Worm (Caenorhabditis elegans) whole organism, young adult: Measurements from ENCODE around the gene dars-2.

ENCODE experiments used
- B0019.2 ChIP-seq: fragments of 200-800 bp; sonication (Bioruptor generic); conservative IDR thresholded peaks from 2 replicates; pipeline ENCODE4 v1.3.6; 2022; ENCODE audit warnings: missing genetic modification reagents, missing genetic modification characterization, missing compliant biosample characterization
- B0035.1 ChIP-seq: sonication (generic microtip); optimal IDR thresholded peaks from 2 replicates; lab custom pipeline; 2016; ENCODE audit warnings: missing genetic modification characterization, mild to moderate bottlenecking, missing compliant biosample characterization, missing genotype, missing genetic modification reagents
- B0261.1 ChIP-seq: sonication (generic microtip); optimal IDR thresholded peaks from 2 replicates; lab custom pipeline; 2016; ENCODE audit warnings: mild to moderate bottlenecking, missing genetic modification characterization, moderate library complexity, missing compliant biosample characterization
- B0336.3 ChIP-seq: fragments of 200-800 bp; sonication (Bioruptor generic); IDR thresholded peaks from 2 replicates; pipeline ENCODE4 v1.3.6; 2022; ENCODE audit warnings: missing genetic modification characterization, missing compliant biosample characterization
- C17E4.6 ChIP-seq: fragments of 200-800 bp; sonication (Bioruptor generic); IDR thresholded peaks from 2 replicates; pipeline ENCODE4 v1.3.6; 2022; ENCODE audit warnings: missing genetic modification reagents, missing genetic modification characterization, missing compliant biosample characterization
- F23B12.7 ChIP-seq: sonication (generic microtip); optimal IDR thresholded peaks from 2 replicates; lab custom pipeline; 2017; ENCODE audit warnings: missing genetic modification characterization, mild to moderate bottlenecking, missing compliant biosample characterization, antibody characterized with exemption, moderate library complexity; ENCODE audit not compliant: insufficient read depth
- F37B4.10 ChIP-seq: fragments of 200-800 bp; sonication (Bioruptor generic); IDR thresholded peaks from 2 replicates; pipeline ENCODE4 v1.3.6; 2022; ENCODE audit warnings: missing genetic modification characterization, missing compliant biosample characterization
- F39B2.1 ChIP-seq: fragments of 200-800 bp; sonication (Bioruptor generic); IDR thresholded peaks from 2 replicates; pipeline ENCODE4 v1.3.6; 2022; ENCODE audit warnings: missing genetic modification reagents, missing genetic modification characterization, missing compliant biosample characterization
- F49E8.2 ChIP-seq: sonication (generic microtip); optimal IDR thresholded peaks from 3 replicates; lab custom pipeline; 2017; ENCODE audit warnings: missing genetic modification characterization, mild to moderate bottlenecking, missing compliant biosample characterization, antibody characterized with exemption, moderate library complexity; ENCODE audit not compliant: insufficient read depth
- F57C9.4 ChIP-seq: sonication (generic microtip); optimal IDR thresholded peaks from 2 replicates; lab custom pipeline; 2017; ENCODE audit warnings: mild to moderate bottlenecking, missing genetic modification characterization, missing compliant biosample characterization
- K12H6.12 ChIP-seq: fragments of 200-800 bp; sonication (Bioruptor generic); optimal IDR thresholded peaks from 2 replicates; lab custom pipeline; 2018; ENCODE audit warnings: mild to moderate bottlenecking, missing genetic modification characterization, missing compliant biosample characterization
- T07F8.4 ChIP-seq: sonication (generic microtip); optimal IDR thresholded peaks from 2 replicates; lab custom pipeline; 2016; ENCODE audit warnings: mild to moderate bottlenecking, missing genetic modification characterization, moderate library complexity, missing compliant biosample characterization
- Y53F4B.3 ChIP-seq: fragments of 200-800 bp; sonication (Bioruptor generic); IDR thresholded peaks from 2 replicates; pipeline ENCODE4 v1.3.6; 2022; ENCODE audit warnings: missing genetic modification reagents, missing genetic modification characterization, missing compliant biosample characterization
- Y56A3A.18 ChIP-seq: fragments of 200-800 bp; sonication (Bioruptor generic); IDR thresholded peaks from 2 replicates; pipeline ENCODE4 v1.3.6; 2022; ENCODE audit warnings: missing genetic modification reagents, missing genetic modification characterization, missing compliant biosample characterization
- ZK185.1 ChIP-seq: sonication (generic microtip); optimal IDR thresholded peaks from 2 replicates; lab custom pipeline; 2016; ENCODE audit warnings: mild to moderate bottlenecking, missing genetic modification characterization, missing compliant biosample characterization; ENCODE audit not compliant: poor library complexity, severe bottlenecking
- aptf-2 ChIP-seq: fragments of 200-800 bp; sonication (Bioruptor generic); conservative IDR thresholded peaks from 2 replicates; pipeline ENCODE4 v1.3.6; 2022; ENCODE audit warnings: missing genetic modification reagents, missing genetic modification characterization, missing compliant biosample characterization
- aptf-3 ChIP-seq: fragments of 200-800 bp; sonication (Bioruptor generic); IDR thresholded peaks from 2 replicates; pipeline ENCODE4 v1.3.6; 2022; ENCODE audit warnings: missing genetic modification characterization, missing compliant biosample characterization
- attf-5 ChIP-seq: fragments of 200-800 bp; sonication (Bioruptor generic); optimal IDR thresholded peaks from 2 replicates; lab custom pipeline; 2018; ENCODE audit warnings: mild to moderate bottlenecking, missing genetic modification characterization, missing compliant biosample characterization
- bed-1 ChIP-seq: fragments of 200-800 bp; sonication (Bioruptor generic); IDR thresholded peaks from 2 replicates; pipeline ENCODE4 v1.3.6; 2022; ENCODE audit warnings: missing genetic modification reagents, missing genetic modification characterization, missing compliant biosample characterization
- cebp-1 ChIP-seq, 2 experiments: fragments of 200-800 bp in 1 of 2; sonication (Bioruptor generic) in 1 of 2; sonication (generic microtip) in 1 of 2; IDR thresholded peaks in 1 of 2; optimal IDR thresholded peaks in 1 of 2; 2 replicates each; pipeline versions ENCODE4 v1.3.6 to Lab custom; 2017 to 2022; ENCODE audit warnings: missing compliant biosample characterization in 2 of 2, missing genetic modification characterization in 2 of 2, mild to moderate bottlenecking in 1 of 2, missing genetic modification reagents in 1 of 2, moderate library complexity in 1 of 2
- ceh-27 ChIP-seq: fragments of 200-800 bp; sonication (Bioruptor generic); optimal IDR thresholded peaks from 2 replicates; lab custom pipeline; 2018; ENCODE audit warnings: mild to moderate bottlenecking, missing genetic modification characterization, moderate library complexity, missing compliant biosample characterization
- ceh-79 ChIP-seq: sonication (generic microtip); optimal IDR thresholded peaks from 2 replicates; lab custom pipeline; 2017; ENCODE audit warnings: mild to moderate bottlenecking, missing genetic modification characterization, missing compliant biosample characterization
- die-1 ChIP-seq: sonication (generic microtip); optimal IDR thresholded peaks from 2 replicates; lab custom pipeline; 2016; ENCODE audit warnings: missing genotype, mild to moderate bottlenecking, missing genetic modification characterization, missing compliant biosample characterization
- dpl-1 ChIP-seq: fragments of 150-350 bp; optimal IDR thresholded peaks from 2 replicates; lab custom pipeline; 2014; ENCODE audit warnings: missing biosample characterization, missing genetic modification reagents, missing genetic modification characterization
- egrh-3 ChIP-seq: fragments of 200-800 bp; sonication (Bioruptor generic); IDR thresholded peaks from 2 replicates; pipeline ENCODE4 v1.3.6; 2022; ENCODE audit warnings: missing genetic modification reagents, missing genetic modification characterization, missing compliant biosample characterization
- ekl-4 ChIP-seq: fragments of 200-800 bp; sonication (Bioruptor generic); IDR thresholded peaks from 2 replicates; pipeline ENCODE4 v1.3.6; 2022; ENCODE audit warnings: missing genetic modification reagents, missing genetic modification characterization, missing compliant biosample characterization
- fkh-3 ChIP-seq: sonication (generic microtip); optimal IDR thresholded peaks from 2 replicates; lab custom pipeline; 2016; ENCODE audit warnings: mild to moderate bottlenecking, missing genetic modification characterization, missing compliant biosample characterization
- gei-17 ChIP-seq: fragments of 200-800 bp; sonication (Bioruptor generic); optimal IDR thresholded peaks from 2 replicates; lab custom pipeline; 2018; ENCODE audit warnings: mild to moderate bottlenecking, missing genetic modification characterization, missing compliant biosample characterization
- let-607 ChIP-seq, 2 experiments: fragments of 200-800 bp in 1 of 2; sonication (Bioruptor generic) in 1 of 2; sonication (generic microtip) in 1 of 2; optimal IDR thresholded peaks; 2 replicates each; lab custom pipeline; 2016 to 2018; ENCODE audit warnings: mild to moderate bottlenecking in 2 of 2, missing compliant biosample characterization in 2 of 2, missing genetic modification characterization in 2 of 2, moderate library complexity in 2 of 2, missing genotype in 1 of 2
- lin-40 ChIP-seq: sonication (generic microtip); optimal IDR thresholded peaks from 2 replicates; lab custom pipeline; 2016; ENCODE audit warnings: missing genetic modification characterization, mild to moderate bottlenecking, missing compliant biosample characterization, missing genotype, missing genetic modification reagents
- lsy-27 ChIP-seq: sonication (generic microtip); optimal IDR thresholded peaks from 2 replicates; lab custom pipeline; 2017; ENCODE audit warnings: missing genetic modification characterization, mild to moderate bottlenecking, missing compliant biosample characterization, antibody characterized with exemption, missing genotype, borderline replicate concordance; ENCODE audit not compliant: insufficient read depth
- madf-8 ChIP-seq: fragments of 200-800 bp; sonication (Bioruptor generic); conservative IDR thresholded peaks from 2 replicates; pipeline ENCODE4 v1.3.6; 2022; ENCODE audit warnings: missing genetic modification reagents, missing genetic modification characterization, missing compliant biosample characterization
- nfyb-1 ChIP-seq: fragments of 200-800 bp; sonication (Bioruptor generic); IDR thresholded peaks from 2 replicates; pipeline ENCODE4 v1.3.6; 2022; ENCODE audit warnings: missing genetic modification reagents, missing genetic modification characterization, missing compliant biosample characterization
- nhr-120 ChIP-seq: fragments of 200-800 bp; sonication (Bioruptor generic); IDR thresholded peaks from 2 replicates; pipeline ENCODE4 v1.3.6; 2022; ENCODE audit warnings: missing genetic modification characterization, missing compliant biosample characterization
- pha-4 ChIP-seq: fragments of 150-350 bp; sonication (generic microtip); optimal IDR thresholded peaks from 2 replicates; lab custom pipeline; 2014; ENCODE audit warnings: missing biosample characterization, missing genetic modification reagents, missing genetic modification characterization
- repo-1 ChIP-seq: sonication (generic microtip); optimal IDR thresholded peaks from 2 replicates; lab custom pipeline; 2017; ENCODE audit warnings: mild to moderate bottlenecking, missing genetic modification characterization, missing compliant biosample characterization
- sdz-38 ChIP-seq: sonication (generic microtip); optimal IDR thresholded peaks from 2 replicates; lab custom pipeline; 2016; ENCODE audit warnings: missing genotype, missing genetic modification characterization, missing compliant biosample characterization
- snpc-1.3 ChIP-seq: sonication (generic microtip); optimal IDR thresholded peaks from 2 replicates; lab custom pipeline; 2017; ENCODE audit warnings: missing genetic modification characterization, mild to moderate bottlenecking, missing compliant biosample characterization, antibody characterized with exemption, moderate library complexity, missing genotype, missing genetic modification reagents; ENCODE audit not compliant: insufficient read depth
- unc-62 ChIP-seq: fragments of 150-350 bp; optimal IDR thresholded peaks from 2 replicates; lab custom pipeline; 2014; ENCODE audit warnings: missing biosample characterization, missing genetic modification reagents, missing genetic modification characterization
- zfh-2 ChIP-seq: fragments of 200-800 bp; sonication (Bioruptor generic); conservative IDR thresholded peaks from 2 replicates; pipeline ENCODE4 v1.3.6; 2022; ENCODE audit warnings: missing genetic modification reagents, missing genetic modification characterization, missing compliant biosample characterization
- zim-3 ChIP-seq: sonication (generic microtip); optimal IDR thresholded peaks from 2 replicates; lab custom pipeline; 2017; ENCODE audit warnings: mild to moderate bottlenecking, missing genetic modification characterization, moderate library complexity, missing compliant biosample characterization
- ztf-18 ChIP-seq: sonication (generic microtip); optimal IDR thresholded peaks from 2 replicates; lab custom pipeline; 2016; ENCODE audit warnings: missing genotype, mild to moderate bottlenecking, missing genetic modification characterization, missing compliant biosample characterization
- ztf-22 ChIP-seq: fragments of 200-800 bp; sonication (Bioruptor generic); optimal IDR thresholded peaks from 2 replicates; lab custom pipeline; 2018; ENCODE audit warnings: mild to moderate bottlenecking, missing genetic modification characterization, moderate library complexity, missing compliant biosample characterization
- ztf-26 ChIP-seq: sonication (generic microtip); optimal IDR thresholded peaks from 2 replicates; lab custom pipeline; 2017; ENCODE audit warnings: missing genetic modification characterization, missing compliant biosample characterization
- ztf-3 ChIP-seq: fragments of 200-800 bp; sonication (Bioruptor generic); optimal IDR thresholded peaks from 2 replicates; lab custom pipeline; 2018; ENCODE audit warnings: mild to moderate bottlenecking, missing genetic modification characterization, missing compliant biosample characterization

The dars-2 gene

DNA sequence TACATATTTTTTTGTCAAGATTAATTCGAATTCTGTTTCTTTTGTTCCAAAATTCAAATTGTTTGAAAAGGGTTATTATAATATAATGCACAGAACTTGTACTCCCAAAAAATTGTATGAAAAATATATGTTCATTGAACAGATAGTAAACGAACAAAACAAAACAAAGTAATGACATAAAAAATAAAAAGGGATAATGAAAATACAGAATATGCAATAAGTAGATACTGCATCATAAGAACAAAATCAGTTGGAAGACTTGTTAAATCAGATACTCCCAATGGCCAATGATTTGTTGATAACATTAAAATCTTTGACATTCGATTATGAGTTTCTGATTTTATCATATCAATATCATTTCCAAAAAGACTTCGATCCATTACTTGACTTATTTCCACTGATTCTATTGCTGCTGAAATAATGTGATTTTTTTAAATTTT is 44.0 kb upstream of the dars-2 start (continued):
- TF ChIP-seq F23B12.7 (tag; lab: Kevin White, UChicago) (no peak), ztf-22 (no peak), C17E4.6 (no peak), sdz-38 (tag; lab: Kevin White, UChicago) (no peak), repo-1 (peak; percentile 78), K12H6.12 (tag; lab: Kevin White, UChicago) (no peak), ZK185.1 (tag; lab: Kevin White, UChicago) (no peak), cebp-1 (GFP tag; IDR thresholded peaks at IDR 0.05; lab: Robert Waterston, UW) (no peak), cebp-1 (tag; optimal IDR thresholded peaks at IDR 0.05; lab: Kevin White, UChicago) (peak; percentile 29), ztf-26 (tag; lab: Kevin White, UChicago) (peak; percentile 3), Y56A3A.18 (GFP tag; lab: Robert Waterston, UW) (peak; percentile 88; the same call in 1 of the 2 replicates), F57C9.4 (tag; lab: Kevin White, UChicago) (no peak), snpc-1.3 (no peak), B0019.2 (no peak), T07F8.4 (tag; lab: Kevin White, UChicago) (no peak), egrh-3 (no peak), unc-62 (GFP tag; lab: Kevin White, UChicago) (no peak), F39B2.1 (GFP tag; lab: Robert Waterston, UW) (no peak), F37B4.10 (no peak), lin-40 (tag; lab: Kevin White, UChicago) (no peak), lsy-27 (tag; lab: Kevin White, UChicago) (no peak), gei-17 (GFP tag; lab: Kevin White, UChicago) (peak; percentile 28), bed-1 (GFP tag; lab: Robert Waterston, UW) (no peak), Y53F4B.3 (GFP tag; lab: Robert Waterston, UW) (no peak), ztf-3 (GFP tag; lab: Kevin White, UChicago) (no peak), die-1 (tag; lab: Kevin White, UChicago) (no peak), aptf-3 (no peak), fkh-3 (tag; lab: Kevin White, UChicago) (no peak), zim-3 (tag; lab: Kevin White, UChicago) (no peak)

DNA sequence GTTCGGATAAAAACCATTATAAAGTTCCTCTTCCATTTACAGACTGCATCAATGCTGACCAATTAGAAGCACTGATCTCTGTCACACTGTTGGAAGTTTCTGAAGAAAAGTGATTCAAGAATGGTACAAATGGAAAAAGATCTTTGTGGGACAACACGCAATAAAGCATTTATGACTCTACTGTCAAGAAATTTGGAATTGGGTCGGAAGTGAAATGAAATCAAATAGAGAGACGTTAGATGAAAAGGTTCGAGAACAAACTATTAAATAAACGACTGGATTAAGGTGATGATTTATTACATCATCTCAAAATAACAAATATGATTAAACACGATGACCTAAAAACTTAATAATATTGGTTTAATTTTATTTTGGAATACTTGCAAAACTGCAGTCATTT is 42.0 kb upstream of the dars-2 start, which contains the start of gene F57F5.3:
Gene F57F5.3, minus strand, starts transcription at position 101 of the 400 bp plus-strand sequence.
- no peak for TF ChIP-seq ZK185.1 (tag; lab: Kevin White, UChicago)
- no peak for TF ChIP-seq F49E8.2 (tag; lab: Kevin White, UChicago)
- no peak for TF ChIP-seq ztf-18 (tag; lab: Kevin White, UChicago)
- no peak for TF ChIP-seq ceh-27
- TF ChIP-seq madf-8 (GFP tag; lab: Robert Waterston, UW): no peak
- TF ChIP-seq Y53F4B.3 (GFP tag; lab: Robert Waterston, UW): no peak
- TF ChIP-seq B0035.1 (tag; lab: Kevin White, UChicago): no peak
- no peak for TF ChIP-seq B0261.1
- TF ChIP-seq zfh-2 (GFP tag; lab: Robert Waterston, UW): no peak
- no peak for TF ChIP-seq dpl-1 (GFP tag; lab: Kevin White, UChicago)
- no peak for TF ChIP-seq aptf-2
- TF ChIP-seq nfyb-1: no peak
- no peak for TF ChIP-seq attf-5
- TF ChIP-seq ceh-79 (tag; lab: Kevin White, UChicago): no peak
- no peak for TF ChIP-seq B0336.3
- TF ChIP-seq pha-4 (tag; lab: Kevin White, UChicago): no peak
- no peak for TF ChIP-seq ekl-4
- no peak for TF ChIP-seq let-607 (tag; optimal IDR thresholded peaks at IDR 0.05; lab: Kevin White, UChicago)
- TF ChIP-seq nhr-120 (GFP tag; lab: Robert Waterston, UW): no peak
- TF ChIP-seq F37B4.10: no peak
